Worm (Caenorhabditis elegans) whole organism, midembryonic: ENCODE data around the gene ham-3.

Source experiments
- T22C8.4 ChIP-seq: fragments of 200-800 bp; sonication (Bioruptor generic); IDR thresholded peaks from 2 replicates; pipeline ENCODE4 v1.3.6; 2022; ENCODE audit warnings: missing genetic modification characterization, missing compliant biosample characterization
- cog-1 ChIP-seq: sonication (generic microtip); optimal IDR thresholded peaks from 2 replicates; lab custom pipeline; 2016; ENCODE audit warnings: missing genetic modification characterization, missing compliant biosample characterization
- flt-1 ChIP-seq: fragments of 200-800 bp; sonication (Bioruptor generic); IDR thresholded peaks from 2 replicates; pipeline ENCODE4 v1.3.6; 2022; ENCODE audit warnings: missing genetic modification characterization, missing compliant biosample characterization
- med-1 ChIP-seq: sonication (generic microtip); optimal IDR thresholded peaks from 2 replicates; lab custom pipeline; 2017; ENCODE audit warnings: missing genetic modification characterization, mild to moderate bottlenecking, missing compliant biosample characterization, antibody characterized with exemption, missing genetic modification reagents; ENCODE audit not compliant: insufficient read depth
- ref-1 ChIP-seq: fragments of 200-800 bp; sonication (Bioruptor generic); conservative IDR thresholded peaks from 2 replicates; pipeline ENCODE4 v1.3.6; 2022; ENCODE audit warnings: missing genetic modification reagents, missing genetic modification characterization, missing compliant biosample characterization
- tab-1 ChIP-seq: fragments of 200-800 bp; sonication (Bioruptor generic); IDR thresholded peaks from 2 replicates; pipeline ENCODE4 v1.3.6; 2022; ENCODE audit warnings: missing genetic modification characterization, missing compliant biosample characterization
- ztf-23 ChIP-seq: fragments of 200-800 bp; sonication (Bioruptor generic); IDR thresholded peaks from 2 replicates; pipeline ENCODE4 v1.3.6; 2022; ENCODE audit warnings: missing genetic modification reagents, missing genetic modification characterization, missing compliant biosample characterization
- ztf-29 ChIP-seq: fragments of 200-800 bp; sonication (Bioruptor generic); IDR thresholded peaks from 2 replicates; pipeline ENCODE4 v1.3.6; 2022; ENCODE audit warnings: missing genetic modification reagents, missing genetic modification characterization, missing compliant biosample characterization

ce11 chrIII:10083242-10083641 lies 37.3 kb upstream of the ham-3 start, which contains the start of gene T16H12.3:
- TF ChIP-seq ztf-23 (GFP tag; lab: Robert Waterston, UW) = no peak
- TF ChIP-seq ztf-29 (GFP tag; lab: Robert Waterston, UW) = no peak
- no peak for TF ChIP-seq tab-1 (GFP tag; lab: Robert Waterston, UW)
- TF ChIP-seq T22C8.4 (GFP tag; lab: Robert Waterston, UW) = no peak
- TF ChIP-seq med-1 (GFP tag; lab: Kevin White, UChicago) = no peak
- no peak for TF ChIP-seq flt-1
- no peak for TF ChIP-seq ref-1 (GFP tag; lab: Robert Waterston, UW)
- no peak for TF ChIP-seq cog-1 (tag; lab: Kevin White, UChicago)
